Worm (Caenorhabditis elegans) whole organism, early embryonic: ENCODE results near the gene rps-25.

Experiments used
- B0310.2 ChIP-seq: sonication (generic microtip); optimal IDR thresholded peaks from 2 replicates; lab custom pipeline; 2016; ENCODE audit warnings: mild to moderate bottlenecking, missing genetic modification characterization, missing compliant biosample characterization
- F13C5.2 ChIP-seq: sonication (generic microtip); optimal IDR thresholded peaks from 2 replicates; lab custom pipeline; 2017; ENCODE audit warnings: mild to moderate bottlenecking, missing genetic modification characterization, inconsistent platforms, missing compliant biosample characterization
- aly-1 ChIP-seq: sonication (generic microtip); optimal IDR thresholded peaks from 2 replicates; lab custom pipeline; 2016; ENCODE audit warnings: missing genetic modification characterization, missing compliant biosample characterization
- ama-1 ChIP-seq: fragments of 150-350 bp; optimal IDR thresholded peaks from 2 replicates; lab custom pipeline; 2014
- ceh-13 ChIP-seq: fragments of 200-800 bp; sonication (Bioruptor generic); optimal IDR thresholded peaks from 2 replicates; lab custom pipeline; 2018; ENCODE audit warnings: mild to moderate bottlenecking, missing genetic modification characterization, missing compliant biosample characterization
- ceh-36 ChIP-seq: sonication (generic microtip); optimal IDR thresholded peaks from 2 replicates; lab custom pipeline; 2016; ENCODE audit warnings: missing genetic modification characterization, inconsistent platforms, missing compliant biosample characterization
- ets-7 ChIP-seq: sonication (generic microtip); optimal IDR thresholded peaks from 2 replicates; lab custom pipeline; 2016; ENCODE audit warnings: missing genotype, missing genetic modification characterization, missing compliant biosample characterization
- flt-1 ChIP-seq: fragments of 200-800 bp; sonication (Bioruptor generic); IDR thresholded peaks from 2 replicates; pipeline ENCODE4 v1.3.6; 2022; ENCODE audit warnings: missing genetic modification characterization, missing compliant biosample characterization
- hmbx-1 ChIP-seq: sonication (generic microtip); optimal IDR thresholded peaks from 2 replicates; lab custom pipeline; 2016; ENCODE audit warnings: mild to moderate bottlenecking, missing genetic modification characterization, missing compliant biosample characterization
- hmg-4 ChIP-seq: fragments of 200-800 bp; sonication (Bioruptor generic); optimal IDR thresholded peaks from 2 replicates; lab custom pipeline; 2018; ENCODE audit warnings: mild to moderate bottlenecking, missing genetic modification characterization, missing compliant biosample characterization
- hnd-1 ChIP-seq: sonication (generic microtip); optimal IDR thresholded peaks from 2 replicates; lab custom pipeline; 2016; ENCODE audit warnings: missing genetic modification characterization, missing compliant biosample characterization
- pes-1 ChIP-seq: fragments of 200-800 bp; sonication (Bioruptor generic); IDR thresholded peaks from 2 replicates; pipeline ENCODE4 v1.3.6; 2022; ENCODE audit warnings: missing genetic modification reagents, missing genetic modification characterization, missing compliant biosample characterization
- scrt-1 ChIP-seq: fragments of 200-800 bp; sonication (Bioruptor generic); IDR thresholded peaks from 2 replicates; pipeline ENCODE4 v1.3.6; 2022; ENCODE audit warnings: missing genetic modification characterization, missing compliant biosample characterization
- sea-1 ChIP-seq: fragments of 200-800 bp; sonication (Bioruptor generic); conservative IDR thresholded peaks from 2 replicates; pipeline ENCODE4 v1.3.6; 2022; ENCODE audit warnings: missing genetic modification characterization, missing compliant biosample characterization
- tbx-11 ChIP-seq: fragments of 200-800 bp; sonication (Bioruptor generic); IDR thresholded peaks from 2 replicates; pipeline ENCODE4 v1.3.6; 2022; ENCODE audit warnings: missing genetic modification characterization, missing compliant biosample characterization
- tbx-37 ChIP-seq: fragments of 200-800 bp; sonication (Bioruptor generic); conservative IDR thresholded peaks from 2 replicates; pipeline ENCODE4 v1.3.6; 2022; ENCODE audit warnings: missing genetic modification reagents, missing genetic modification characterization, missing compliant biosample characterization
- tra-4 ChIP-seq: sonication (generic microtip); optimal IDR thresholded peaks from 2 replicates; lab custom pipeline; 2017; ENCODE audit warnings: missing genetic modification characterization, missing compliant biosample characterization

rps-25 gene

DNA sequence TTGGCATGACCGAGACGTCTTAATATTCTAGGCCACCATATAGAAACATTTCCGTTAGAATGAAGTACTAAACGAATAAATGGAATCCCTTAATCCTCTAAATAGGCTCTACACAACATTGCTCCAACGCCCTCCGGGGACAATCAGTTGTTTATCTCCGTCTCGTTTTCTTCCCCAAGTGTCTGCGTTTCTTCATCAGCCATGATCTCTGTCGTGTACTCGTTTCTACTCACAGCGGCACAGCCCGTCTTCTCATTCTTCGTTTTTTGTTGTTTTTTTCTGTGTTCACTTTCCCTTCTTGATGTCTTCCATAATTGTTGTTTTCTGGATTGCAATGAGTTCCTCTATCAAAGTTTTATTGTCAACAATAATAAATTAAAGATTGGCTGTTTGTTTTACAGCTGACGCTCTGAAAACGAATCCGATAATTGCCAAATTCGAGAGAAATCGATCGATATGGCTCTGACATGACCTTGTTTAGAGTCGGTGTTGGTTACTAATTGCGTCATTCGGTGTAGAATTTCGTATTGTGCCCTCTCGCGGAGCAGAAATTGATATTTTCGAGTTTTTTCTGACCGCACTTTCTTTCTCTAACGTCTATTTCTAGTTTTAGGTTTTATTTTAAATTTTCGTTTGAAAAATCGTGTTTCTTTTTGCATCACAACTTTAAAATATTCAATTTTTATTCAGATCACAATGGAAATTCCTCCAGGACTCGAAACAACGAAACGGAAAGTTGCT lies 6.0 kb downstream of the rps-25 start, which contains the start of gene pfkb-1.2:
Gene pfkb-1.2, plus strand, starts transcription at position 691 of the 741 bp plus-strand sequence.
- no peak for TF ChIP-seq ama-1 (lab: Kevin White, UChicago)
- TF ChIP-seq aly-1 = peak; percentile 14
- TF ChIP-seq ceh-13 (GFP tag; lab: Kevin White, UChicago) = no peak

DNA sequence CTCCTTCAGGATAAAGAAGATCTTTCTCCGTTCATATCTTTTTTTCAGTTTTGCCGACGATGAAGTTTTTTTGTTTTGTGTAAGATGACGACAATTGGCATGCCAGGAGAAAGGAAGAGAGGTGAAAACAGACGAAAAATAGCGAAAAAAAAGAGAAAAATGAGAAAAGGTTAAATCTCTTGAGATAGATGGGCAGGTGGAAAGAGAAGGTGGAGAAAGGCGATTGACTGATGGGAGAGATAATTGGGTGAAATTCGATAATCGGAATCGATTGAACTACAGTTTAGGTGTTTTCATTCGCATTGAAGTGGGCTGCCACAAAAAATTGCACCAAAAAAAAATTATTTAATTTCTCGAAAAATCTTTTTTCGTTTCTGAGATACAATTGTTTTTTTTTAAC lies 6.8 kb downstream of the rps-25 start:
- TF ChIP-seq scrt-1 (GFP tag; lab: Robert Waterston, UW) (no peak), pes-1 (GFP tag; lab: Robert Waterston, UW) (no peak), hmg-4 (GFP tag; lab: Kevin White, UChicago) (no peak), hnd-1 (tag; lab: Kevin White, UChicago) (no peak), ceh-36 (tag; lab: Kevin White, UChicago) (no peak), hmbx-1 (tag; lab: Kevin White, UChicago) (no peak), tra-4 (tag; lab: Kevin White, UChicago) (no peak), ceh-13 (GFP tag; lab: Kevin White, UChicago) (no peak), tbx-37 (GFP tag; lab: Robert Waterston, UW) (no peak), aly-1 (no peak)

DNA sequence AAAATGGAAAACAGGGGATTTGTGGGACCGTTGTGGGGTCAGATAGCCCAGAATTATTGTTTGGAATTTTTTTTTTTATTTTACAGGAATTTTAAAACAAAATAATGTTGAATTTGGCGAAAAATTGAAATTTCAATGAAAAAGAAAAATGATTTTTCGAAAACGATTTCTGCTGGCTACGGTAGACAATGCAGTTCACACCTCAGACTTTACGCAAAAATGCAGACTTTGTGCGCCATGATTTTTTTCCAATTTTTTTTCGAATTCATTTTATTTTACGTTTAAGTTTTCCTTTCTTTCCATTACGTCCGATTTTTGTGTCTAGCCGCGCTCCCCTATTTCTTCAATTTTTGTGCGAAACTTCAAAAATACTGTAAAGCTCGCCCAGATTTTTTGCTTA lies 7.5 kb downstream of the rps-25 start:
- TF ChIP-seq ceh-13 (GFP tag; lab: Kevin White, UChicago) (no peak), hnd-1 (tag; lab: Kevin White, UChicago) (no peak), ama-1 (lab: Kevin White, UChicago) (no peak), hmg-4 (GFP tag; lab: Kevin White, UChicago) (no peak), tra-4 (tag; lab: Kevin White, UChicago) (no peak)

DNA sequence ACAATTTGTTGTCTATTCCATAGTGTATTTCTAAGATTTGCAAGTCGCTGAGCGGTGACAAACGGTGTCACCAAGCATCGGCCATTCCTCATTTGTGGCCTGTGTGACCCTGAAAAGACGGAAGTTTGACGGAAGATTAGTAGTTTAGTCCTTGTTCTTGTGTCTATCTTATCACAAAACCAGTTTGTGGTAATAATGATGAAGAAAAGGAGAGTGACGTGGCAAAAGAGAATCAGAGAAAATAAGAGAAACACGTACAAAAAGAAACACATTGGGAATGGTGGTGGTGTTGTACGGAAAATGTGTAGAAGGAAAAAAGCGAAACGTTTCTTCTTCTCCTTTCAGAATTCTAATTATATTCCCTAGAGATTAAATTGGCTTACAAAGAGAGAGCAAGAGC lies 8.3 kb downstream of the rps-25 start, which contains the start of gene mcu-1:
Gene mcu-1, minus strand, starts transcription at position 109 of the 400 bp plus-strand sequence.
- TF ChIP-seq hmg-4 (GFP tag; lab: Kevin White, UChicago) = no peak
- no peak for TF ChIP-seq ama-1 (lab: Kevin White, UChicago)
- TF ChIP-seq hmbx-1 (tag; lab: Kevin White, UChicago) = no peak
- no peak for TF ChIP-seq flt-1 (GFP tag; lab: Robert Waterston, UW)

DNA sequence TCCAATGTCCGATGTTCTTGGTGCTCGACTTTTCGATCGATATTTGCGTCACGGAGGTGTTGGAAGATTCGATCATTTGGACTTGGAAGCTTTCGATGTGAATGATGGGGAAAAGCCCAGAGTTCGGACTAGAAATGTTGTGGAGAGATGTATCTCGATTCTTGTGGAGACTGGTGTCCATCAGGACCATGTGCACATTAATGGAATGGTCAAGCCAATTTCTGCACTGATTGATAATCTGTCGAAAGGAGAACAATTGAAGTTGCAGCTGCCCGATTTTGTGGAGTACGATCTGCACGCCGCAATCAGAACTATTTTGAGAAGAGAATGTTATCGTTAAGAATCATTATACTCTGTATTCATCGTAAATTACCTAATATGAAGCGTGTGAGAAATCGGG lies 10.3 kb downstream of the rps-25 start:
- TF ChIP-seq aly-1 = no peak
- TF ChIP-seq scrt-1 (GFP tag; lab: Robert Waterston, UW) = no peak
- no peak for TF ChIP-seq B0310.2 (tag; lab: Kevin White, UChicago)
- no peak for TF ChIP-seq sea-1
- TF ChIP-seq ceh-13 (GFP tag; lab: Kevin White, UChicago) = no peak
- no peak for TF ChIP-seq tra-4 (tag; lab: Kevin White, UChicago)
- TF ChIP-seq tbx-37 (GFP tag; lab: Robert Waterston, UW) = no peak
- no peak for TF ChIP-seq ama-1 (lab: Kevin White, UChicago)
- no peak for TF ChIP-seq hnd-1 (tag; lab: Kevin White, UChicago)
- no peak for TF ChIP-seq flt-1 (GFP tag; lab: Robert Waterston, UW)
- TF ChIP-seq hmg-4 (GFP tag; lab: Kevin White, UChicago) = no peak
- no peak for TF ChIP-seq hmbx-1 (tag; lab: Kevin White, UChicago)
- TF ChIP-seq ceh-36 (tag; lab: Kevin White, UChicago) = no peak

DNA sequence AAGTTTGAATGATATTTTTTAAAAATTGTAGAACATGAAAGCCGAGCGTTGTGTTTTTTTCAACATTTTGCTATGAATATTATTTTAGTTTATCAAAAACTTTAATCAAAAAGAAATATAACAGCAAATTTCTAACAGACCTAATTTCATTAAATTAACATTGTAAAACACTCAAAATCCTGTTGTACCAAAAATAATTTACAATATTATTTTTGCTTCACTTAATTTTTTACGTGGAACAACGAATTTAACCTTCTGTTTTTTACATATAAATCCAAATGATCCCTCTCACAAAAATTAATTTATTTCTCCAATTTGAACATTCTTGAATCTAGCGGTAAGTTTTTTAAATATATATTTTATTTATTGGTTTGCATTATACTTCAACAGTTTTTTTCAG lies 13.4 kb downstream of the rps-25 start, which contains the start of gene H32C10.1:
Gene H32C10.1, plus strand, starts transcription at position 301 of the 400 bp plus-strand sequence.
- TF ChIP-seq hmbx-1 (tag; lab: Kevin White, UChicago) (no peak), ets-7 (tag; lab: Kevin White, UChicago) (no peak), F13C5.2 (tag; lab: Kevin White, UChicago) (no peak), scrt-1 (GFP tag; lab: Robert Waterston, UW) (no peak), aly-1 (no peak), tbx-11 (GFP tag; lab: Robert Waterston, UW) (no peak)

DNA sequence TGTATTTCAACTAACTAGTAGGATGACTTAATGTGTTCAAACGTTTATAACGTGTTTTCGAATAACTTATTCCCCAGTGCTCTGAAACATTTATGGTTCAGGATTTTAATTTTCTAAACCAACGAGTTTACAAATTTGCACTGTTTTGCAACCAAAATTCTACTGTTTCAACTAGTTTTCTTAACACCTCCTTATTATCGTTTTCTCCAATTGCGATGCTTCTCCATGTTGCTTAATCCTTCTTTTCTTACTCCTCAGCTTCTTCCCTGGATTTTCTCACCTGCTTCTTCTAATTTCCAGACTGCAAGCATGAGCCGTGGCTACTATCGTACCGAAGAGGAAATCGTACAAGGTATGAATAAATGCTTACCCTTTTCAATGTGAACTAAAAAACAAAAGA lies 17.1 kb downstream of the rps-25 start, which contains the start of gene lin-33:
Gene lin-33, plus strand, starts transcription at position 301 of the 400 bp plus-strand sequence.
- TF ChIP-seq ceh-13 (GFP tag; lab: Kevin White, UChicago) (no peak), scrt-1 (GFP tag; lab: Robert Waterston, UW) (no peak), flt-1 (GFP tag; lab: Robert Waterston, UW) (no peak), sea-1 (no peak), hmbx-1 (tag; lab: Kevin White, UChicago) (no peak), tra-4 (tag; lab: Kevin White, UChicago) (no peak)

DNA sequence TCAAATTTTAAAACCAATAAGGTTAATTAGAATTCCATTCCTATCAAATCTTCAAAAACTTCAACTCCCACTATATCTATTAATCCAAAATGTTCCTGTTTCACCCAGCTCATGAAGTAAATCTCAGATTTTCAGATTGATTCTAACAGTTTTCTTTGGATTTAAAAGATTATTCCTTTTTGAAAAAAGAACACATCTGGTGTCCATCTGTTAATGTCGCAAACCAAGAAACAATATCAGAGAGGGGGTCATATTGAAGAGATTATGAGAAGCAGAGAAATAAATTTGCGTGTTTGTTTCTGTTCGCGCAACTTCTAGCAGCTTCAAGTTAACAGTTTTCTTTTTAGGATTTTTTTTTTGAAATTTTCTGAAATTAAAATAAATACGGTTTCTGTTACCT lies 18.4 kb downstream of the rps-25 start:
- TF ChIP-seq tbx-11 (GFP tag; lab: Robert Waterston, UW) (no peak), ama-1 (lab: Kevin White, UChicago) (no peak), tra-4 (tag; lab: Kevin White, UChicago) (no peak), flt-1 (GFP tag; lab: Robert Waterston, UW) (no peak), sea-1 (no peak)
